Worm (Caenorhabditis elegans): ENCODE results near the gene sre-11.

DNA sequence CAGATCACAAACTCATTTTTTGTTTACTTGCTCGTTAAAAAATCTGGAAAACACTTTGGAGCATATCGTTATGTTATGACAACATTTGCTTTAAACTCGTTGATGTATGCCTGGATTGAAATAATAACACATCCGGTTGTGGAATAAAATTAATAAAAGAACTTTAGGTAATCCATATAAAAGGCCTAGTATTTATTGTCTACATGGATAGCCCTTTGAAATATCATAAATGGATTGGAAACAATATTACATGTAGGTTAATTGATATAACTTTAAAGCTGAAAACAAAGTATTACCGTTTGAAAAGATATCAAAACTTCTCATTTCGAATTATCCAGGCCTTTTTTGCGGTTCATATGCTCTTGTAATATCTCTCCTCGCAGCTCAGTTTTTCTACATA is 6.9 kb upstream of the sre-11 start:
- TF ChIP-seq nhr-12 (tag; optimal IDR thresholded peaks at IDR 0.05) (no peak), lin-11 (tag; optimal IDR thresholded peaks at IDR 0.05) (no peak), unc-39 (tag; optimal IDR thresholded peaks at IDR 0.05) (no peak), ZK546.5 (tag; optimal IDR thresholded peaks at IDR 0.05) (no peak)

Measured in whole organism, L2 larva.